Worm (Caenorhabditis elegans): ENCODE measurements around the gene clec-156.

Gene clec-156

DNA sequence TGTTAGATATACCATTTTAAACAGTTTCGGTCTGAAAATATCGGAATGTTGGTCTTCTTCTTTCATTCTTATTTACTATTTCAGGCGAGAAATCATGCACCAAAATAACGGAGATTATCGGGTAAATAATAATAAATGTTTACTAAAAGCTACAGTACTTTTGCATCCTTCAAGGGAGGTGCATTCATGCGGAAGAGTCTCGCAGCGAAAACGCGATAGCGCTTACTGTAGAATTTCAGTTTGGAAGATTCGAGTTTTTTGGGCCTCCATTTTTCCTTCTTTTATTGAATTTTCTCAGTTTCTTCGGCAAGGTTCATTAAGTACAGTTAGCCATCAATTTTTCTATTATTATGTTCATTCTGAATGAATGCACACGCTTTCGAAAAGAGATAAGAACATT is 14.0 kb upstream of the clec-156 start, which contains the start of gene C35D10.7:
Gene C35D10.7, plus strand, starts transcription at position 85 of the 400 bp plus-strand sequence.
- no peak for TF ChIP-seq mep-1 (tag; optimal IDR thresholded peaks at IDR 0.05)
- peak; percentile 35; the same call in 1 of the 2 replicates for TF ChIP-seq lin-38 (GFP tag; IDR thresholded peaks at IDR 0.05)
- TF ChIP-seq madf-9 (GFP tag; conservative IDR thresholded peaks at IDR 0.05), result no peak
- TF ChIP-seq F10B5.3 (tag; optimal IDR thresholded peaks at IDR 0.05), result no peak

DNA sequence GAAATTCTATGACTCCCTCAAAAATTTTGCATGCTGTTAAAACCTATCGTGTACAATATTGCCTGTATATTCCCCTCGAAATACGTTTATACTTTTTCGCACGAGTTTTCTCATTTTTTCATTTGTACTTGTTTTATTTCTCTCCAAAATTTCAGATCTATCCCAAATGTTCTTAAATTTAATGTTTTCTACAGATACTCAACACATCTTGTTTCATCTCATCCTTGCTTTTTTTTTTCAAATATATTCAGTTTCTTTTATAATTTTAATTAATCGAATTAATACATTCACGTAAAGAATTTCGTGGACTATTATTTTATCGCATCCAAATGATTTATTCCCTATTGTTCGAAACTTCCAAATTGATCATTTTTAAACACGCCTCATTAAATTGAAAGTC is 12.8 kb upstream of the clec-156 start, which contains the start of gene C35D10.8:
Gene C35D10.8, plus strand, starts transcription at position 301 of the 400 bp plus-strand sequence.
- TF ChIP-seq ceh-32 (tag; optimal IDR thresholded peaks at IDR 0.05; ENCODE audit: poor library complexity), result no peak
- TF ChIP-seq dmd-6 (GFP tag; IDR thresholded peaks at IDR 0.05), result no peak
- no peak for TF ChIP-seq ztf-11 (tag; optimal IDR thresholded peaks at IDR 0.05)
- TF ChIP-seq ceh-44 (GFP tag; IDR thresholded peaks at IDR 0.05), result no peak
- no peak for TF ChIP-seq lin-38 (GFP tag; IDR thresholded peaks at IDR 0.05)
- TF ChIP-seq dmd-8 (GFP tag; IDR thresholded peaks at IDR 0.05), result no peak
- no peak for TF ChIP-seq zfp-3 (GFP tag; conservative IDR thresholded peaks at IDR 0.05)
- no peak for TF ChIP-seq unc-62 (GFP tag; optimal IDR thresholded peaks at IDR 0.05 in 1 of 2)
- no peak for TF ChIP-seq unc-62 (tag; optimal IDR thresholded peaks at IDR 0.05)
- TF ChIP-seq F49E8.2 (tag; optimal IDR thresholded peaks at IDR 0.05; ENCODE audit: borderline replicate concordance), result no peak
- TF ChIP-seq tag-97 (GFP tag; IDR thresholded peaks at IDR 0.05), result no peak
- no peak for TF ChIP-seq Y5F2A.4 (GFP tag; optimal IDR thresholded peaks at IDR 0.05)
- no peak for TF ChIP-seq Y75B8A.6 (GFP tag; IDR thresholded peaks at IDR 0.05)
- TF ChIP-seq ceh-28 (tag; optimal IDR thresholded peaks at IDR 0.05), result no peak
- TF ChIP-seq nhr-77 (tag; optimal IDR thresholded peaks at IDR 0.05), result no peak
- no peak for TF ChIP-seq gei-8 (GFP tag; optimal IDR thresholded peaks at IDR 0.05)
- TF ChIP-seq fkh-10 (GFP tag; optimal IDR thresholded peaks at IDR 0.05), result no peak
- no peak for TF ChIP-seq hmg-1.1 (GFP tag; IDR thresholded peaks at IDR 0.05)
- no peak for TF ChIP-seq nhr-42 (GFP tag; IDR thresholded peaks at IDR 0.05)
- TF ChIP-seq dve-1 (tag; optimal IDR thresholded peaks at IDR 0.05; ENCODE audit: insufficient read depth), result no peak
- no peak for TF ChIP-seq lin-15B (tag; optimal IDR thresholded peaks at IDR 0.05)

DNA sequence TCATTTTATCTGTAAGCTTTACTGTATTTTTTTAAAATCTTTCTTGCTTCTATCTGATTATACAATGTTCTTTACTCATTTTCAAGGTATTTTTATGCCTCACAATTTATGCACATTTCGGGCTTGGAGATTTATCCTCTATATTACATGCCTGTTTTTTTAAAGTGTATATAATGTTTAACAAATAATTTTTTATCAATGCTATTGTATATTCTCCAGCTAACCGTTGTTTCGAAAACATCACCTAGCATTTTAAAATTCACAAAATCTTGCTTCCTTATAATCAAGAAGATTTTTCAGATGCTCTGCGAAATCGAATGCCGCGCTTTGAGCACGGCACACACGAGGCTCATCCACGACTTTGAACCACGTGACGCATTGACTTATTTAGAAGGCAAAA is 10.0 kb upstream of the clec-156 start, which contains the start of gene ced-4:
Gene ced-4, plus strand, starts transcription at position 301 of the 400 bp plus-strand sequence.
- peak; percentile 75 for TF ChIP-seq aha-1 (tag)
- no peak for TF ChIP-seq zip-11 (GFP tag; IDR thresholded peaks at IDR 0.05)

DNA sequence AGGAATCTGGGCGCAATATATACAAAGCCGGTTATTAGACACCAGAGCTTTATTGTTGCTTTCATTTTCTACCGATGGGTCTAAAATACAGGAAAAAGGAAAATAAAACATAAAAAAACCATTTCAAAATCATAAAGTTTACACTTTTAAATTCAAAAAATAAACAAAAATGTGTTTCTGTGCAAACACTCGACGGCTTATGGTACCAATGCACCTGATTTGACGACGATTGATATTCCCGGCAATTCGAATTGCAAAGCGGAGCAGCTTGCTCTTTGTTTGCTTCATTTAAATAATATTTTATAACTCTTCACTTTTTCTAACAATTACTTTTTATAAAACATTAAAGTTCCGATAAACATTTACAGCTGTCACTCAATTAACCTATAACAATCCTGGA is 8.1 kb upstream of the clec-156 start, which contains the start of gene F26A1.1:
Gene F26A1.1, plus strand, starts transcription at position 369 of the 400 bp plus-strand sequence.
- TF ChIP-seq set-16 (GFP tag; IDR thresholded peaks at IDR 0.05), result no peak
- TF ChIP-seq lim-7 (GFP tag; IDR thresholded peaks at IDR 0.05), result no peak
- no peak for TF ChIP-seq tag-97 (GFP tag; IDR thresholded peaks at IDR 0.05)
- no peak for TF ChIP-seq zfp-3 (GFP tag; conservative IDR thresholded peaks at IDR 0.05)
- TF ChIP-seq lsy-2 (tag; optimal IDR thresholded peaks at IDR 0.05), result peak in 1 of 2 experiments; percentile 63
- TF ChIP-seq egl-27 (tag; optimal IDR thresholded peaks at IDR 0.05), result no peak
- TF ChIP-seq ctbp-1 (GFP tag; IDR thresholded peaks at IDR 0.05), result no peak
- no peak for TF ChIP-seq D1046.2 (GFP tag; IDR thresholded peaks at IDR 0.05)
- TF ChIP-seq Y105C5A.15 (GFP tag; IDR thresholded peaks at IDR 0.05), result no peak
- no peak for TF ChIP-seq nhr-48 (tag; optimal IDR thresholded peaks at IDR 0.05)
- no peak for TF ChIP-seq nhr-77 (tag; optimal IDR thresholded peaks at IDR 0.05)
- no peak for TF ChIP-seq aly-2 (tag; optimal IDR thresholded peaks at IDR 0.05)
- TF ChIP-seq mes-2 (tag; optimal IDR thresholded peaks at IDR 0.05; ENCODE audit: poor library complexity, severe bottlenecking), result peak; percentile 50
- TF ChIP-seq dpl-1 (GFP tag; optimal IDR thresholded peaks at IDR 0.05), result peak; percentile 70
- no peak for TF ChIP-seq pqm-1 (tag; optimal IDR thresholded peaks at IDR 0.05)
- no peak for TF ChIP-seq unc-130 (GFP tag; optimal IDR thresholded peaks at IDR 0.05)
- no peak for TF ChIP-seq hif-1 (tag; optimal IDR thresholded peaks at IDR 0.05)
- no peak for TF ChIP-seq madf-9 (GFP tag; conservative IDR thresholded peaks at IDR 0.05)
- TF ChIP-seq nhr-42 (GFP tag; IDR thresholded peaks at IDR 0.05), result no peak
- TF ChIP-seq daf-16 (GFP tag; optimal IDR thresholded peaks at IDR 0.05), result no peak
- TF ChIP-seq daf-16 (tag; optimal IDR thresholded peaks at IDR 0.05), result peak; percentile 6
- TF ChIP-seq dmd-6 (GFP tag; IDR thresholded peaks at IDR 0.05), result no peak
- TF ChIP-seq mdl-1 (tag; optimal IDR thresholded peaks at IDR 0.05), result no peak
- no peak for TF ChIP-seq zfp-2 (tag; optimal IDR thresholded peaks at IDR 0.05)

All from whole organism, L4 larva.